Worm (Caenorhabditis elegans) whole organism, late embryonic: Measurements from ENCODE around the gene F33G12.3.

Experiments
- C08G9.2 ChIP-seq: sonication (generic microtip); optimal IDR thresholded peaks from 2 replicates; lab custom pipeline; 2016; ENCODE audit warnings: mild to moderate bottlenecking, missing genetic modification characterization, moderate library complexity, missing compliant biosample characterization
- C38D4.7 ChIP-seq: fragments of 200-800 bp; sonication (Bioruptor generic); optimal IDR thresholded peaks from 2 replicates; lab custom pipeline; 2018; ENCODE audit warnings: mild to moderate bottlenecking, missing genetic modification characterization, moderate library complexity, missing compliant biosample characterization
- F13H6.1 ChIP-seq: sonication (generic microtip); optimal IDR thresholded peaks from 2 replicates; lab custom pipeline; 2016; ENCODE audit warnings: missing genetic modification characterization, missing compliant biosample characterization
- K09A11.1 ChIP-seq: sonication (generic microtip); optimal IDR thresholded peaks from 2 replicates; lab custom pipeline; 2017; ENCODE audit warnings: antibody characterized with exemption, mild to moderate bottlenecking, missing genetic modification characterization, missing compliant biosample characterization; ENCODE audit not compliant: insufficient read depth
- T23F11.4 ChIP-seq: fragments of 200-800 bp; sonication (Bioruptor generic); optimal IDR thresholded peaks from 2 replicates; lab custom pipeline; 2018; ENCODE audit warnings: mild to moderate bottlenecking, missing genetic modification characterization, missing compliant biosample characterization
- ama-1 ChIP-seq: fragments of 150-350 bp; optimal IDR thresholded peaks from 2 replicates; lab custom pipeline; 2014
- ceh-14 ChIP-seq: sonication (generic microtip); optimal IDR thresholded peaks from 2 replicates; lab custom pipeline; 2016; ENCODE audit warnings: missing genotype, missing genetic modification characterization, missing compliant biosample characterization
- ceh-18 ChIP-seq: sonication (generic microtip); optimal IDR thresholded peaks from 2 replicates; lab custom pipeline; 2016; ENCODE audit warnings: missing genetic modification characterization, missing compliant biosample characterization
- ceh-19 ChIP-seq: fragments of 200-800 bp; sonication (Bioruptor generic); optimal IDR thresholded peaks from 2 replicates; lab custom pipeline; 2018; ENCODE audit warnings: mild to moderate bottlenecking, missing genetic modification characterization, missing compliant biosample characterization
- ceh-24 ChIP-seq: sonication (generic microtip); optimal IDR thresholded peaks from 2 replicates; lab custom pipeline; 2016; ENCODE audit warnings: mild to moderate bottlenecking, missing genetic modification characterization, missing compliant biosample characterization
- ceh-30 ChIP-seq: fragments of 150-350 bp; optimal IDR thresholded peaks from 2 replicates; lab custom pipeline; 2014; ENCODE audit warnings: missing biosample characterization, missing genetic modification characterization
- ceh-34 ChIP-seq: sonication (generic microtip); optimal IDR thresholded peaks from 2 replicates; lab custom pipeline; 2016; ENCODE audit warnings: mild to moderate bottlenecking, missing genetic modification characterization, missing compliant biosample characterization
- ceh-45 ChIP-seq: fragments of 200-800 bp; sonication (Bioruptor generic); IDR thresholded peaks from 2 replicates; pipeline ENCODE4 v1.3.6; 2022; ENCODE audit warnings: missing genetic modification reagents, missing genetic modification characterization, missing compliant biosample characterization
- ceh-6 ChIP-seq: fragments of 200-800 bp; sonication (Bioruptor generic); optimal IDR thresholded peaks from 2 replicates; lab custom pipeline; 2018; ENCODE audit warnings: mild to moderate bottlenecking, missing genetic modification characterization, missing compliant biosample characterization
- ceh-9 ChIP-seq: sonication (generic microtip); optimal IDR thresholded peaks from 2 replicates; lab custom pipeline; 2016; ENCODE audit warnings: mild to moderate bottlenecking, missing genetic modification characterization, inconsistent platforms, missing compliant biosample characterization
- elt-2 ChIP-seq: sonication (generic microtip); optimal IDR thresholded peaks from 2 replicates; lab custom pipeline; 2016; ENCODE audit warnings: missing genetic modification reagents, missing genetic modification characterization, missing compliant biosample characterization
- elt-4 ChIP-seq: sonication (generic microtip); optimal IDR thresholded peaks from 2 replicates; lab custom pipeline; 2016; ENCODE audit warnings: missing genetic modification characterization, missing compliant biosample characterization
- eyg-1 ChIP-seq: sonication (generic microtip); optimal IDR thresholded peaks from 2 replicates; lab custom pipeline; 2016; ENCODE audit warnings: missing genotype, missing genetic modification characterization, missing compliant biosample characterization
- gmeb-2 ChIP-seq: sonication (generic microtip); optimal IDR thresholded peaks from 2 replicates; lab custom pipeline; 2016; ENCODE audit warnings: missing genetic modification characterization, inconsistent platforms, missing compliant biosample characterization
- hlh-13 ChIP-seq: fragments of 200-800 bp; sonication (Bioruptor generic); optimal IDR thresholded peaks from 2 replicates; lab custom pipeline; 2018; ENCODE audit warnings: mild to moderate bottlenecking, missing genetic modification characterization, missing compliant biosample characterization
- hlh-15 ChIP-seq: sonication (generic microtip); optimal IDR thresholded peaks from 2 replicates; lab custom pipeline; 2016; ENCODE audit warnings: missing genetic modification characterization, missing compliant biosample characterization
- hlh-30 ChIP-seq: sonication (generic microtip); optimal IDR thresholded peaks from 2 replicates; lab custom pipeline; 2017; ENCODE audit warnings: antibody characterized with exemption, missing genetic modification characterization, missing compliant biosample characterization; ENCODE audit not compliant: insufficient read depth
- hlh-6 ChIP-seq: sonication (generic microtip); optimal IDR thresholded peaks from 2 replicates; lab custom pipeline; 2016; ENCODE audit warnings: missing genotype, missing genetic modification characterization, missing compliant biosample characterization
- hlh-8 ChIP-seq: sonication (generic microtip); optimal IDR thresholded peaks from 2 replicates; lab custom pipeline; 2016; ENCODE audit warnings: missing genotype, missing genetic modification characterization, missing compliant biosample characterization
- madf-2 ChIP-seq: sonication (generic microtip); optimal IDR thresholded peaks from 2 replicates; lab custom pipeline; 2017; ENCODE audit warnings: missing genetic modification characterization, missing compliant biosample characterization
- mec-3 ChIP-seq: sonication (generic microtip); optimal IDR thresholded peaks from 2 replicates; lab custom pipeline; 2016; ENCODE audit warnings: borderline replicate concordance, missing genetic modification characterization, missing compliant biosample characterization
- nhr-11 ChIP-seq: fragments of 150-350 bp; optimal IDR thresholded peaks from 2 replicates; lab custom pipeline; 2014; ENCODE audit warnings: missing biosample characterization, missing genetic modification characterization
- nhr-232 ChIP-seq: sonication (generic microtip); optimal IDR thresholded peaks from 2 replicates; lab custom pipeline; 2016; ENCODE audit warnings: missing genetic modification characterization, missing compliant biosample characterization
- npax-4 ChIP-seq: sonication (generic microtip); optimal IDR thresholded peaks from 2 replicates; lab custom pipeline; 2016; ENCODE audit warnings: missing genetic modification characterization, missing compliant biosample characterization
- pat-9 ChIP-seq: fragments of 200-800 bp; sonication (Bioruptor generic); optimal IDR thresholded peaks from 2 replicates; lab custom pipeline; 2018; ENCODE audit warnings: mild to moderate bottlenecking, missing genetic modification characterization, moderate library complexity, missing compliant biosample characterization
- pha-4 ChIP-seq: fragments of 150-350 bp; optimal IDR thresholded peaks from 2 replicates; lab custom pipeline; 2018; ENCODE audit warnings: missing biosample characterization, missing genetic modification reagents, missing genetic modification characterization
- pqm-1 ChIP-seq: sonication (generic microtip); optimal IDR thresholded peaks from 2 replicates; lab custom pipeline; 2016; ENCODE audit warnings: missing genetic modification characterization, missing compliant biosample characterization
- rnt-1 ChIP-seq: sonication (generic microtip); optimal IDR thresholded peaks from 2 replicates; lab custom pipeline; 2016; ENCODE audit warnings: missing genetic modification characterization, missing compliant biosample characterization
- sdc-2 ChIP-seq: sonication (generic microtip); optimal IDR thresholded peaks from 2 replicates; lab custom pipeline; 2016; ENCODE audit warnings: missing genotype, missing genetic modification characterization, missing compliant biosample characterization
- sox-2 ChIP-seq: fragments of 200-800 bp; sonication (Bioruptor generic); IDR thresholded peaks from 2 replicates; pipeline ENCODE4 v1.3.6; 2022; ENCODE audit warnings: missing genetic modification reagents, missing genetic modification characterization, missing compliant biosample characterization
- syd-9 ChIP-seq: sonication (generic microtip); optimal IDR thresholded peaks from 2 replicates; lab custom pipeline; 2016; ENCODE audit warnings: mild to moderate bottlenecking, missing genetic modification characterization, moderate library complexity, missing compliant biosample characterization
- tbx-2 ChIP-seq: sonication (generic microtip); optimal IDR thresholded peaks from 2 replicates; lab custom pipeline; 2016; ENCODE audit warnings: missing genetic modification characterization, missing compliant biosample characterization
- tbx-7 ChIP-seq: sonication (generic microtip); optimal IDR thresholded peaks from 2 replicates; lab custom pipeline; 2016; ENCODE audit warnings: missing genotype, missing genetic modification characterization, missing compliant biosample characterization
- ttx-3 ChIP-seq: sonication (generic microtip); optimal IDR thresholded peaks from 2 replicates; lab custom pipeline; 2016; ENCODE audit warnings: missing genetic modification reagents, missing genetic modification characterization, missing compliant biosample characterization
- unc-3 ChIP-seq, 2 experiments: fragments of 200-800 bp in 1 of 2; sonication (Bioruptor generic) in 1 of 2; sonication (generic microtip) in 1 of 2; conservative IDR thresholded peaks in 1 of 2; optimal IDR thresholded peaks in 1 of 2; 2 replicates each; pipeline versions ENCODE4 v1.3.6 to Lab custom; 2016 to 2022; ENCODE audit warnings: missing compliant biosample characterization in 2 of 2, missing genetic modification characterization in 2 of 2, missing genetic modification reagents in 1 of 2
- unc-42 ChIP-seq: sonication (generic microtip); optimal IDR thresholded peaks from 2 replicates; lab custom pipeline; 2016; ENCODE audit warnings: missing genotype, missing genetic modification characterization, missing compliant biosample characterization
- unc-86 ChIP-seq: sonication (generic microtip); optimal IDR thresholded peaks from 2 replicates; lab custom pipeline; 2016; ENCODE audit warnings: missing genetic modification characterization, missing compliant biosample characterization
- zip-5 ChIP-seq: sonication (generic microtip); optimal IDR thresholded peaks from 2 replicates; lab custom pipeline; 2016; ENCODE audit warnings: missing genetic modification characterization, missing compliant biosample characterization
- ztf-16 ChIP-seq: sonication (generic microtip); optimal IDR thresholded peaks from 2 replicates; lab custom pipeline; 2017; ENCODE audit warnings: missing genetic modification characterization, missing compliant biosample characterization

Gene F33G12.3

ce11 chrII:5061794-5062368 is 28.0 kb upstream of the F33G12.3 start, which contains the start of gene smc-5 (continued):
- no peak for TF ChIP-seq ceh-18 (tag; lab: Kevin White, UChicago)
- TF ChIP-seq madf-2, result no peak
- no peak for TF ChIP-seq hlh-30 (tag; lab: Kevin White, UChicago)
- no peak for TF ChIP-seq sox-2 (GFP tag; lab: Robert Waterston, UW)
- no peak for TF ChIP-seq K09A11.1
- no peak for TF ChIP-seq ceh-19 (GFP tag; lab: Kevin White, UChicago)
- TF ChIP-seq elt-4 (tag; lab: Kevin White, UChicago), result no peak
- TF ChIP-seq ceh-30 (tag; lab: Kevin White, UChicago), result no peak
- TF ChIP-seq zip-5 (tag; lab: Kevin White, UChicago), result peak; percentile 43
- no peak for TF ChIP-seq eyg-1 (tag; lab: Kevin White, UChicago)
- no peak for TF ChIP-seq sdc-2 (tag; lab: Kevin White, UChicago)
- TF ChIP-seq nhr-11 (tag; lab: Kevin White, UChicago), result no peak
- TF ChIP-seq, all 69 proteins: peak for 19

- TF ChIP-seq eyg-1 (tag; lab: Kevin White, UChicago) (no peak), madf-2 (no peak), tbx-7 (tag; lab: Kevin White, UChicago) (no peak), npax-4 (tag; lab: Kevin White, UChicago) (no peak), ztf-16 (tag; lab: Kevin White, UChicago) (no peak), sdc-2 (tag; lab: Kevin White, UChicago) (no peak), unc-3 (GFP tag; conservative IDR thresholded peaks at IDR 0.05; lab: Robert Waterston, UW) (no peak), unc-3 (tag; optimal IDR thresholded peaks at IDR 0.05; lab: Kevin White, UChicago) (no peak), ttx-3 (tag; lab: Kevin White, UChicago) (no peak), gmeb-2 (tag; lab: Kevin White, UChicago) (no peak), hlh-6 (no peak), ceh-45 (no peak), ceh-9 (no peak), nhr-232 (no peak)
These were observed 26.9 kb upstream of the F33G12.3 start, which contains the start of gene pho-12 for ce11 chrII:5060719-5061118. Gene pho-12, minus strand, starts transcription at chrII:5060819.

- no peak for TF ChIP-seq tbx-2 (tag; lab: Kevin White, UChicago)
- TF ChIP-seq ceh-9, result no peak
- no peak for TF ChIP-seq unc-42 (tag; lab: Kevin White, UChicago)
- TF ChIP-seq npax-4 (tag; lab: Kevin White, UChicago), result no peak
- no peak for TF ChIP-seq nhr-232
- no peak for TF ChIP-seq T23F11.4
- no peak for TF ChIP-seq ama-1 (lab: Kevin White, UChicago)
- no peak for TF ChIP-seq ttx-3 (tag; lab: Kevin White, UChicago)
- TF ChIP-seq C38D4.7 (GFP tag; lab: Kevin White, UChicago), result no peak
- no peak for TF ChIP-seq hlh-13 (GFP tag; lab: Kevin White, UChicago)
These were observed 24.2 kb upstream of the F33G12.3 start, which contains the start of gene C27A2.12 for ce11 chrII:5058036-5058435. Gene C27A2.12, minus strand, starts transcription at chrII:5058136.

ce11 chrII:5057315-5057714 is 23.5 kb upstream of the F33G12.3 start:
- TF ChIP-seq hlh-8 (tag; lab: Kevin White, UChicago) (no peak), pat-9 (tag; lab: Kevin White, UChicago) (no peak), K09A11.1 (no peak), rnt-1 (no peak), syd-9 (tag; lab: Kevin White, UChicago) (no peak), unc-86 (tag; lab: Kevin White, UChicago) (no peak), ceh-24 (tag; lab: Kevin White, UChicago) (no peak), pha-4 (tag; lab: Kevin White, UChicago) (no peak), C08G9.2 (tag; lab: Kevin White, UChicago) (no peak), ceh-34 (no peak), ceh-6 (GFP tag; lab: Kevin White, UChicago) (no peak), madf-2 (no peak), pqm-1 (no peak), ztf-16 (tag; lab: Kevin White, UChicago) (peak; percentile 44), F13H6.1 (no peak), tbx-2 (tag; lab: Kevin White, UChicago) (no peak), ceh-19 (GFP tag; lab: Kevin White, UChicago) (no peak), npax-4 (tag; lab: Kevin White, UChicago) (no peak), zip-5 (tag; lab: Kevin White, UChicago) (no peak), mec-3 (no peak), tbx-7 (tag; lab: Kevin White, UChicago) (no peak), hlh-15 (tag; lab: Kevin White, UChicago) (no peak), ceh-14 (no peak), elt-2 (tag; lab: Kevin White, UChicago) (peak; percentile 96), ceh-18 (tag; lab: Kevin White, UChicago) (no peak), nhr-232 (peak; percentile 35), ceh-30 (tag; lab: Kevin White, UChicago) (no peak)
